Fruit fly (Drosophila melanogaster) whole organism, embryonic: ENCODE measurements around the gene Vps2.

Experiments
- B-H2 ChIP-seq: fragments of 200-800 bp; sonication (Bioruptor generic); optimal IDR thresholded peaks from 2 replicates; lab custom pipeline; 2018; ENCODE audit warnings: missing biosample characterization, mild to moderate bottlenecking, missing genetic modification characterization
- BtbVII ChIP-seq: fragments of 200-800 bp; sonication (Bioruptor generic); optimal IDR thresholded peaks from 3 replicates; lab custom pipeline; 2017; ENCODE audit warnings: missing biosample characterization, mild to moderate bottlenecking, missing genetic modification characterization
- CG11247 ChIP-seq: fragments of 200-800 bp; sonication (Bioruptor generic); IDR thresholded peaks from 2 replicates; pipeline ENCODE4 v1.3.6; 2022; ENCODE audit warnings: missing biosample characterization, missing genetic modification characterization
- CG11695 ChIP-seq: fragments of 200-800 bp; sonication (Bioruptor generic); IDR thresholded peaks from 3 replicates; pipeline ENCODE4 v1.3.6; 2022; ENCODE audit warnings: missing biosample characterization, missing genetic modification characterization
- CG1233 ChIP-seq: fragments of 200-800 bp; sonication (Bioruptor generic); optimal IDR thresholded peaks from 4 replicates; lab custom pipeline; 2018; ENCODE audit warnings: missing biosample characterization, mild to moderate bottlenecking, missing genetic modification characterization
- CG12659 ChIP-seq: fragments of 200-800 bp; sonication (Bioruptor generic); optimal IDR thresholded peaks from 3 replicates; lab custom pipeline; 2017; ENCODE audit warnings: mild to moderate bottlenecking, missing biosample characterization, missing genetic modification reagents, missing genetic modification characterization
- CG13287 ChIP-seq: fragments of 200-800 bp; sonication (Bioruptor generic); IDR thresholded peaks from 2 replicates; pipeline ENCODE4 v1.3.6; 2022; ENCODE audit warnings: missing biosample characterization, missing genetic modification characterization; ENCODE audit not compliant: partially characterized antibody
- CG13894 ChIP-seq: fragments of 200-800 bp; sonication (Bioruptor generic); optimal IDR thresholded peaks from 3 replicates; lab custom pipeline; 2018; ENCODE audit warnings: missing biosample characterization, mild to moderate bottlenecking, missing genetic modification characterization, moderate library complexity
- CG14050 ChIP-seq: fragments of 200-800 bp; sonication (Bioruptor generic); IDR thresholded peaks from 3 replicates; pipeline ENCODE4 v1.3.6; 2022; ENCODE audit warnings: missing biosample characterization, missing genetic modification characterization
- CG17359 ChIP-seq: fragments of 200-800 bp; sonication (Bioruptor generic); optimal IDR thresholded peaks from 3 replicates; lab custom pipeline; 2018; ENCODE audit warnings: missing biosample characterization, mild to moderate bottlenecking, missing genetic modification characterization, moderate library complexity
- CG17912 ChIP-seq: fragments of 200-800 bp; sonication (Bioruptor generic); optimal IDR thresholded peaks from 2 replicates; lab custom pipeline; 2018; ENCODE audit warnings: missing biosample characterization, mild to moderate bottlenecking, missing genetic modification characterization
- CG2889 ChIP-seq: fragments of 200-800 bp; sonication (Bioruptor generic); IDR thresholded peaks from 3 replicates; pipeline ENCODE4 v1.3.6; 2022; ENCODE audit warnings: missing biosample characterization, missing genetic modification characterization
- CG31441 ChIP-seq: fragments of 200-800 bp; sonication (Bioruptor generic); IDR thresholded peaks from 2 replicates; pipeline ENCODE4 v1.3.6; 2022; ENCODE audit warnings: missing biosample characterization, missing genetic modification characterization
- CG32532 ChIP-seq: fragments of 200-800 bp; sonication (Bioruptor generic); IDR thresholded peaks from 2 replicates; pipeline ENCODE4 v1.3.6; 2022; ENCODE audit warnings: missing biosample characterization, missing genetic modification characterization
- CG32767 ChIP-seq: fragments of 200-800 bp; sonication (Bioruptor generic); IDR thresholded peaks from 2 replicates; pipeline ENCODE4 v1.3.6; 2022; ENCODE audit warnings: missing biosample characterization, missing genetic modification characterization
- CG33213 ChIP-seq: fragments of 200-800 bp; sonication (Bioruptor generic); optimal IDR thresholded peaks from 3 replicates; lab custom pipeline; 2016; ENCODE audit warnings: missing biosample characterization, missing genetic modification characterization
- CG34376 ChIP-seq: fragments of 200-800 bp; sonication (Bioruptor generic); optimal IDR thresholded peaks from 2 replicates; lab custom pipeline; 2018; ENCODE audit warnings: missing biosample characterization, mild to moderate bottlenecking, missing genetic modification characterization
- CG7745 ChIP-seq: fragments of 200-800 bp; sonication (Bioruptor generic); optimal IDR thresholded peaks from 2 replicates; lab custom pipeline; 2018; ENCODE audit warnings: missing biosample characterization, mild to moderate bottlenecking, missing genetic modification characterization, moderate library complexity
- CG7963 ChIP-seq: fragments of 200-800 bp; sonication (Bioruptor generic); IDR thresholded peaks from 3 replicates; pipeline ENCODE4 v1.3.6; 2022; ENCODE audit warnings: missing biosample characterization, missing genetic modification characterization; ENCODE audit not compliant: partially characterized antibody
- CG8281 ChIP-seq: fragments of 200-800 bp; sonication (Bioruptor generic); optimal IDR thresholded peaks from 2 replicates; lab custom pipeline; 2018; ENCODE audit warnings: missing biosample characterization, mild to moderate bottlenecking, missing genetic modification characterization, moderate library complexity
- CG8388 ChIP-seq: fragments of 200-800 bp; sonication (Bioruptor generic); optimal IDR thresholded peaks from 2 replicates; lab custom pipeline; 2019; ENCODE audit warnings: missing biosample characterization, mild to moderate bottlenecking, missing genetic modification characterization, moderate library complexity
- CkIIα-i1 ChIP-seq: fragments of 200-800 bp; sonication (Bioruptor generic); IDR thresholded peaks from 2 replicates; pipeline ENCODE4 v1.3.6; 2022; ENCODE audit warnings: missing biosample characterization, missing genetic modification characterization
- CoRest ChIP-seq: fragments of 200-800 bp; sonication (Bioruptor generic); optimal IDR thresholded peaks from 3 replicates; lab custom pipeline; 2018; ENCODE audit warnings: missing biosample characterization, mild to moderate bottlenecking, missing genetic modification characterization, moderate library complexity
- Dad ChIP-seq: fragments of 200-800 bp; sonication (Bioruptor generic); optimal IDR thresholded peaks from 3 replicates; lab custom pipeline; 2016; ENCODE audit warnings: missing biosample characterization, missing genetic modification characterization
- Fer1 ChIP-seq: fragments of 200-800 bp; sonication (Bioruptor generic); optimal IDR thresholded peaks from 2 replicates; lab custom pipeline; 2017; ENCODE audit warnings: missing biosample characterization, mild to moderate bottlenecking, missing genetic modification characterization
- HLH4C ChIP-seq: fragments of 200-800 bp; sonication (Bioruptor generic); IDR thresholded peaks from 3 replicates; pipeline ENCODE4 v1.3.6; 2022; ENCODE audit warnings: missing biosample characterization, missing genetic modification characterization; ENCODE audit not compliant: partially characterized antibody
- Hsf ChIP-seq: fragments of 200-800 bp; sonication (Bioruptor generic); optimal IDR thresholded peaks from 3 replicates; lab custom pipeline; 2016; ENCODE audit warnings: missing biosample characterization, missing genetic modification characterization
- Lpt ChIP-seq: fragments of >200 bp; optimal IDR thresholded peaks from 2 replicates; lab custom pipeline; 2018; ENCODE audit warnings: missing biosample characterization, missing genetic modification characterization
- MBD-R2 ChIP-seq: fragments of 200-800 bp; sonication (Bioruptor generic); IDR thresholded peaks from 2 replicates; pipeline ENCODE4 v1.3.6; 2022; ENCODE audit warnings: missing biosample characterization, missing genetic modification characterization
- Meics ChIP-seq: fragments of 200-800 bp; sonication (Bioruptor generic); optimal IDR thresholded peaks from 2 replicates; lab custom pipeline; 2017; ENCODE audit warnings: missing biosample characterization, mild to moderate bottlenecking, missing genetic modification characterization
- NFAT ChIP-seq: fragments of 200-800 bp; sonication (Bioruptor generic); IDR thresholded peaks from 2 replicates; pipeline ENCODE4 v1.3.6; 2022; ENCODE audit warnings: missing biosample characterization, missing genetic modification characterization
- Oli ChIP-seq: fragments of 200-800 bp; sonication (Bioruptor generic); optimal IDR thresholded peaks from 2 replicates; lab custom pipeline; 2018; ENCODE audit warnings: missing biosample characterization, mild to moderate bottlenecking, missing genetic modification characterization, moderate library complexity
- Scr ChIP-seq: fragments of 200-800 bp; sonication (Bioruptor generic); IDR thresholded peaks from 2 replicates; pipeline ENCODE4 v1.3.6; 2022; ENCODE audit warnings: missing biosample characterization, missing genetic modification characterization; ENCODE audit not compliant: partially characterized antibody
- YL-1 ChIP-seq: fragments of 200-800 bp; sonication (Bioruptor generic); optimal IDR thresholded peaks from 3 replicates; lab custom pipeline; 2017; ENCODE audit warnings: missing biosample characterization, mild to moderate bottlenecking, missing genetic modification characterization
- al ChIP-seq: fragments of 200-800 bp; sonication (Bioruptor generic); IDR thresholded peaks from 2 replicates; pipeline ENCODE4 v1.3.6; 2022; ENCODE audit warnings: missing biosample characterization, missing genetic modification characterization
- bigmax ChIP-seq: fragments of 200-800 bp; sonication (Bioruptor generic); optimal IDR thresholded peaks from 2 replicates; lab custom pipeline; 2018; ENCODE audit warnings: missing biosample characterization, mild to moderate bottlenecking, missing genetic modification characterization
- chn ChIP-seq: fragments of 200-800 bp; sonication (Bioruptor generic); optimal IDR thresholded peaks from 2 replicates; lab custom pipeline; 2016; ENCODE audit warnings: missing biosample characterization, missing genetic modification characterization
- crc ChIP-seq: fragments of 200-800 bp; sonication (Bioruptor generic); optimal IDR thresholded peaks from 2 replicates; lab custom pipeline; 2016; ENCODE audit warnings: missing biosample characterization, missing genetic modification characterization
- dysf ChIP-seq: fragments of 200-800 bp; sonication (Bioruptor generic); IDR thresholded peaks from 3 replicates; pipeline ENCODE4 v1.3.6; 2022; ENCODE audit warnings: missing biosample characterization, missing genetic modification characterization
- gro ChIP-seq: fragments of 200-800 bp; sonication (Bioruptor generic); optimal IDR thresholded peaks from 2 replicates; lab custom pipeline; 2016; ENCODE audit warnings: missing biosample characterization, missing genetic modification characterization
- inv ChIP-seq: fragments of 200-800 bp; sonication (Bioruptor generic); IDR thresholded peaks from 2 replicates; pipeline ENCODE4 v1.3.6; 2022; ENCODE audit warnings: missing biosample characterization, missing genetic modification characterization; ENCODE audit not compliant: partially characterized antibody
- jigr1 ChIP-seq: fragments of 200-800 bp; sonication (Bioruptor generic); IDR thresholded peaks from 3 replicates; pipeline ENCODE4 v1.3.6; 2022; ENCODE audit warnings: missing biosample characterization, missing genetic modification characterization
- jumu ChIP-seq: fragments of 200-800 bp; sonication (Bioruptor generic); optimal IDR thresholded peaks from 3 replicates; lab custom pipeline; 2016; ENCODE audit warnings: missing biosample characterization, missing genetic modification characterization
- nau ChIP-seq: fragments of 200-800 bp; sonication (Bioruptor generic); optimal IDR thresholded peaks from 3 replicates; lab custom pipeline; 2017; ENCODE audit warnings: missing biosample characterization, mild to moderate bottlenecking, missing genetic modification characterization, missing genetic modification reagents
- nerfin-1 ChIP-seq: fragments of 200-800 bp; sonication (Bioruptor generic); optimal IDR thresholded peaks from 3 replicates; lab custom pipeline; 2019; ENCODE audit warnings: missing biosample characterization, mild to moderate bottlenecking, missing genetic modification characterization, moderate library complexity
- nerfin-2 ChIP-seq: fragments of 200-800 bp; sonication (Bioruptor generic); IDR thresholded peaks from 2 replicates; pipeline ENCODE4 v1.3.6; 2022; ENCODE audit warnings: missing biosample characterization, missing genetic modification characterization; ENCODE audit not compliant: partially characterized antibody
- sqz ChIP-seq: fragments of 200-800 bp; sonication (Bioruptor generic); optimal IDR thresholded peaks from 3 replicates; lab custom pipeline; 2018; ENCODE audit warnings: missing biosample characterization, mild to moderate bottlenecking, missing genetic modification characterization
- trh ChIP-seq: fragments of 200-800 bp; sonication (Bioruptor generic); optimal IDR thresholded peaks from 2 replicates; lab custom pipeline; 2016; ENCODE audit warnings: missing biosample characterization, missing genetic modification characterization

Gene Vps2

dm6 chr3R:26005978-26006934 is 46.4 kb upstream of the Vps2 start (continued):
- TF ChIP-seq trh (GFP tag; lab: Kevin White, UChicago), result no peak
- no peak for TF ChIP-seq chn (GFP tag; lab: Kevin White, UChicago)
- TF ChIP-seq HLH4C (GFP tag; lab: Robert Waterston, UW), result peak; percentile 30; the same call in 1 of the 3 replicates
- no peak for TF ChIP-seq Scr (GFP tag; lab: Robert Waterston, UW)
- TF ChIP-seq Dad, result no peak
- TF ChIP-seq CG11695, result no peak
- no peak for TF ChIP-seq MBD-R2
- peak; percentile 21; the same call in 1 of the 2 replicates for TF ChIP-seq CG13287 (GFP tag; lab: Robert Waterston, UW)
- TF ChIP-seq Hsf (GFP tag; lab: Kevin White, UChicago), result no peak
- no peak for TF ChIP-seq al
- no peak for TF ChIP-seq CG11247 (GFP tag; lab: Robert Waterston, UW)
- TF ChIP-seq Fer1 (GFP tag; lab: Kevin White, UChicago), result no peak
- peak; percentile 67 for TF ChIP-seq gro (GFP tag; lab: Kevin White, UChicago)
- TF ChIP-seq jigr1, result no peak
- no peak for TF ChIP-seq nau (GFP tag; lab: Kevin White, UChicago)
- no peak for TF ChIP-seq CG33213 (GFP tag; lab: Kevin White, UChicago)
- no peak for TF ChIP-seq Lpt (GFP tag; lab: Kevin White, UChicago)
- TF ChIP-seq Meics (GFP tag; lab: Kevin White, UChicago), result no peak
- TF ChIP-seq CG2889, result no peak
- no peak for TF ChIP-seq CoRest (tag; lab: Kevin White, UChicago)
- no peak for TF ChIP-seq CG1233 (GFP tag; lab: Kevin White, UChicago)
- TF ChIP-seq CG17912 (GFP tag; lab: Kevin White, UChicago), result no peak
- TF ChIP-seq jumu (GFP tag; lab: Kevin White, UChicago), result no peak
- no peak for TF ChIP-seq CkIIα-i1
- no peak for TF ChIP-seq CG14050 (GFP tag; lab: Robert Waterston, UW)
- TF ChIP-seq NFAT (GFP tag; lab: Robert Waterston, UW), result 0 out of 2 replicates have a peak, but pooled peaks have one; percentile 39
- TF ChIP-seq inv, result 0 out of 2 replicates have a peak, but pooled peaks have one; percentile 15
- TF ChIP-seq crc (GFP tag; lab: Kevin White, UChicago), result no peak
- peak; percentile 3 for TF ChIP-seq CG13894 (tag; lab: Kevin White, UChicago)
- peak; percentile 59 for TF ChIP-seq nerfin-1
- no peak for TF ChIP-seq Oli (tag; lab: Kevin White, UChicago)
- TF ChIP-seq B-H2 (GFP tag; lab: Kevin White, UChicago), result no peak
- TF ChIP-seq YL-1 (GFP tag; lab: Kevin White, UChicago), result no peak
- no peak for TF ChIP-seq CG7963 (GFP tag; lab: Robert Waterston, UW)
- TF ChIP-seq CG12659, result no peak
- no peak for TF ChIP-seq CG7745
- TF ChIP-seq nerfin-2 (GFP tag; lab: Robert Waterston, UW), result no peak
- TF ChIP-seq CG34376 (GFP tag; lab: Kevin White, UChicago), result no peak
- no peak for TF ChIP-seq CG8281 (tag; lab: Kevin White, UChicago)
- TF ChIP-seq CG8388, result peak; percentile 7
- TF ChIP-seq CG17359 (tag; lab: Kevin White, UChicago), result peak; percentile 17
- peak; percentile 14 for TF ChIP-seq bigmax (GFP tag; lab: Kevin White, UChicago)
- TF ChIP-seq CG32767 (GFP tag; lab: Robert Waterston, UW), result peak; percentile 42; the same call in 1 of the 2 replicates
- TF ChIP-seq CG31441, result no peak; the same call in 1 of the 2 replicates
- TF ChIP-seq sqz (GFP tag; lab: Kevin White, UChicago), result peak; percentile 98
- no peak; the same call in 1 of the 2 replicates for TF ChIP-seq CG32532 (GFP tag; lab: Robert Waterston, UW)
- TF ChIP-seq BtbVII (GFP tag; lab: Kevin White, UChicago), result no peak
- TF ChIP-seq dysf (GFP tag; lab: Robert Waterston, UW), result no peak
